Fruit fly (Drosophila melanogaster): ENCODE measurements around the gene CG12729.
A peak's percentile ranks its signal among the peaks of the same experiment; 100 is the strongest.

CG12729 gene

dm6 chrX:5886764-5887555 lies 41.9 kb downstream of the CG12729 start (continued):
- TF ChIP-seq CoRest (tag; optimal IDR thresholded peaks at IDR 0.05) (no peak), B-H2 (GFP tag; optimal IDR thresholded peaks at IDR 0.05) (no peak), ewg (GFP tag; optimal IDR thresholded peaks at IDR 0.05) (no peak), CG1233 (GFP tag; optimal IDR thresholded peaks at IDR 0.05) (no peak), fu2 (GFP tag; optimal IDR thresholded peaks at IDR 0.05) (no peak), sim (GFP tag; IDR thresholded peaks at IDR 0.05) (no peak), Max (GFP tag; optimal IDR thresholded peaks at IDR 0.05) (no peak), CG9797 (GFP tag; optimal IDR thresholded peaks at IDR 0.05) (no peak), HLH4C (GFP tag; IDR thresholded peaks at IDR 0.05; ENCODE audit: partially characterized antibody) (no peak), CG4617 (GFP tag; optimal IDR thresholded peaks at IDR 0.05; ENCODE audit: borderline replicate concordance) (no peak), Drgx (GFP tag; IDR thresholded peaks at IDR 0.05) (peak; percentile 43; the same call in 1 of the 2 replicates), pros (GFP tag; optimal IDR thresholded peaks at IDR 0.05) (peak; percentile 13), Nf-YB (GFP tag; optimal IDR thresholded peaks at IDR 0.05) (no peak), crp (GFP tag; optimal IDR thresholded peaks at IDR 0.05) (no peak), jumu (GFP tag; optimal IDR thresholded peaks at IDR 0.05) (peak; percentile 4), sna (GFP tag; IDR thresholded peaks at IDR 0.05; ENCODE audit: partially characterized antibody) (0 out of 2 replicates have a peak, but pooled peaks have one; percentile 19), CG8478 (optimal IDR thresholded peaks at IDR 0.05) (no peak), CG4360 (GFP tag; IDR thresholded peaks at IDR 0.05) (no peak), CG10959 (GFP tag; IDR thresholded peaks at IDR 0.05) (no peak), tio (GFP tag; optimal IDR thresholded peaks at IDR 0.05) (no peak), CG6683 (GFP tag; optimal IDR thresholded peaks at IDR 0.05) (no peak), Gsc (GFP tag; IDR thresholded peaks at IDR 0.05) (no peak), hb (GFP tag; IDR thresholded peaks at IDR 0.05; ENCODE audit: partially characterized antibody) (no peak), CG8359 (GFP tag; optimal IDR thresholded peaks at IDR 0.05; ENCODE audit: borderline replicate concordance) (no peak), lov (optimal IDR thresholded peaks at IDR 0.05) (no peak), lov (GFP tag; IDR thresholded peaks at IDR 0.05) (0 out of 3 replicates have a peak, but pooled peaks have one; percentile 48), esg (GFP tag; conservative IDR thresholded peaks at IDR 0.05) (no peak), E2f2 (GFP tag; IDR thresholded peaks at IDR 0.05) (no peak), CG4328 (GFP tag; optimal IDR thresholded peaks at IDR 0.05) (no peak), CG14441 (GFP tag; IDR thresholded peaks at IDR 0.05) (0 out of 2 replicates have a peak, but pooled peaks have one; percentile 28), CG34422 (GFP tag; IDR thresholded peaks at IDR 0.05) (peak; percentile 20; the same call in 1 of the 3 replicates), CG10565 (GFP tag; optimal IDR thresholded peaks at IDR 0.05) (no peak), Dip3 (GFP tag; optimal IDR thresholded peaks at IDR 0.05) (no peak), bbx (GFP tag; IDR thresholded peaks at IDR 0.05; ENCODE audit: partially characterized antibody) (no peak), zen2 (GFP tag; IDR thresholded peaks at IDR 0.05; ENCODE audit: partially characterized antibody) (no peak), CG9215 (GFP tag; IDR thresholded peaks at IDR 0.05) (no peak), CG4424 (GFP tag; optimal IDR thresholded peaks at IDR 0.05) (no peak), Ada2b (GFP tag; IDR thresholded peaks at IDR 0.05) (no peak), CG10462 (GFP tag; optimal IDR thresholded peaks at IDR 0.05) (no peak), CG10543 (GFP tag; optimal IDR thresholded peaks at IDR 0.05) (no peak), CG18619 (GFP tag; optimal IDR thresholded peaks at IDR 0.05) (peak; percentile 8), bab2 (GFP tag; optimal IDR thresholded peaks at IDR 0.05) (no peak), ERR (GFP tag; optimal IDR thresholded peaks at IDR 0.05) (no peak), Nf-YC (tag; optimal IDR thresholded peaks at IDR 0.05) (no peak), ATbp (GFP tag; optimal IDR thresholded peaks at IDR 0.05) (no peak), pum (GFP tag; optimal IDR thresholded peaks at IDR 0.05) (no peak), peb (GFP tag; IDR thresholded peaks at IDR 0.05) (no peak), kni (GFP tag; optimal IDR thresholded peaks at IDR 0.05) (peak; percentile 64), CG1603 (tag; optimal IDR thresholded peaks at IDR 0.05) (peak; percentile 27)
